Worm (Caenorhabditis elegans) whole organism, late embryonic: ENCODE measurements around the gene str-263.
A peak's percentile ranks its signal among the peaks of the same experiment; 100 is the strongest.
"Not testable (repeated sequence)": the region's sequence is repeated elsewhere in the genome, so short reads cannot be mapped to it uniquely, and the experiment has no call there.

Source experiments
- F13H6.1 ChIP-seq: sonication (generic microtip); optimal IDR thresholded peaks from 2 replicates; lab custom pipeline; 2016; ENCODE audit warnings: missing genetic modification characterization, missing compliant biosample characterization
- T23F11.4 ChIP-seq: fragments of 200-800 bp; sonication (Bioruptor generic); optimal IDR thresholded peaks from 2 replicates; lab custom pipeline; 2018; ENCODE audit warnings: mild to moderate bottlenecking, missing genetic modification characterization, missing compliant biosample characterization
- Y22D7AL.16 ChIP-seq: sonication (generic microtip); optimal IDR thresholded peaks from 2 replicates; lab custom pipeline; 2016; ENCODE audit warnings: missing genetic modification characterization, missing compliant biosample characterization
- ama-1 ChIP-seq: fragments of 150-350 bp; optimal IDR thresholded peaks from 2 replicates; lab custom pipeline; 2014
- ceh-14 ChIP-seq: sonication (generic microtip); optimal IDR thresholded peaks from 2 replicates; lab custom pipeline; 2016; ENCODE audit warnings: missing genotype, missing genetic modification characterization, missing compliant biosample characterization
- ceh-31 ChIP-seq: sonication (generic microtip); optimal IDR thresholded peaks from 2 replicates; lab custom pipeline; 2016; ENCODE audit warnings: missing genetic modification characterization, missing compliant biosample characterization
- ceh-34 ChIP-seq: sonication (generic microtip); optimal IDR thresholded peaks from 2 replicates; lab custom pipeline; 2016; ENCODE audit warnings: mild to moderate bottlenecking, missing genetic modification characterization, missing compliant biosample characterization
- ceh-45 ChIP-seq: fragments of 200-800 bp; sonication (Bioruptor generic); IDR thresholded peaks from 2 replicates; pipeline ENCODE4 v1.3.6; 2022; ENCODE audit warnings: missing genetic modification reagents, missing genetic modification characterization, missing compliant biosample characterization
- ceh-6 ChIP-seq: fragments of 200-800 bp; sonication (Bioruptor generic); optimal IDR thresholded peaks from 2 replicates; lab custom pipeline; 2018; ENCODE audit warnings: mild to moderate bottlenecking, missing genetic modification characterization, missing compliant biosample characterization
- ceh-9 ChIP-seq: sonication (generic microtip); optimal IDR thresholded peaks from 2 replicates; lab custom pipeline; 2016; ENCODE audit warnings: mild to moderate bottlenecking, missing genetic modification characterization, inconsistent platforms, missing compliant biosample characterization
- che-1 ChIP-seq: sonication (generic microtip); optimal IDR thresholded peaks from 2 replicates; lab custom pipeline; 2016; ENCODE audit warnings: mild to moderate bottlenecking, missing genetic modification characterization, missing compliant biosample characterization
- dve-1 ChIP-seq: sonication (generic microtip); optimal IDR thresholded peaks from 2 replicates; lab custom pipeline; 2017; ENCODE audit warnings: antibody characterized with exemption, mild to moderate bottlenecking, missing genetic modification characterization, missing compliant biosample characterization
- elt-2 ChIP-seq: sonication (generic microtip); optimal IDR thresholded peaks from 2 replicates; lab custom pipeline; 2016; ENCODE audit warnings: missing genetic modification reagents, missing genetic modification characterization, missing compliant biosample characterization
- fkh-10 ChIP-seq: fragments of 150-350 bp; optimal IDR thresholded peaks from 2 replicates; lab custom pipeline; 2014; ENCODE audit warnings: missing biosample characterization, missing genetic modification reagents, missing genetic modification characterization
- hlh-6 ChIP-seq: sonication (generic microtip); optimal IDR thresholded peaks from 2 replicates; lab custom pipeline; 2016; ENCODE audit warnings: missing genotype, missing genetic modification characterization, missing compliant biosample characterization
- hlh-8 ChIP-seq: sonication (generic microtip); optimal IDR thresholded peaks from 2 replicates; lab custom pipeline; 2016; ENCODE audit warnings: missing genotype, missing genetic modification characterization, missing compliant biosample characterization
- nfya-1 ChIP-seq: sonication (generic microtip); optimal IDR thresholded peaks from 2 replicates; lab custom pipeline; 2017; ENCODE audit warnings: missing genetic modification characterization, mild to moderate bottlenecking, missing compliant biosample characterization, antibody characterized with exemption, moderate library complexity
- pax-1 ChIP-seq: fragments of 150-350 bp; optimal IDR thresholded peaks from 2 replicates; lab custom pipeline; 2014; ENCODE audit warnings: missing biosample characterization, missing genetic modification characterization
- pqm-1 ChIP-seq: sonication (generic microtip); optimal IDR thresholded peaks from 2 replicates; lab custom pipeline; 2016; ENCODE audit warnings: missing genetic modification characterization, missing compliant biosample characterization
- ref-2 ChIP-seq: sonication (generic microtip); optimal IDR thresholded peaks from 2 replicates; lab custom pipeline; 2016; ENCODE audit warnings: missing genetic modification characterization, missing compliant biosample characterization
- rnt-1 ChIP-seq: sonication (generic microtip); optimal IDR thresholded peaks from 2 replicates; lab custom pipeline; 2016; ENCODE audit warnings: missing genetic modification characterization, missing compliant biosample characterization
- tbx-7 ChIP-seq: sonication (generic microtip); optimal IDR thresholded peaks from 2 replicates; lab custom pipeline; 2016; ENCODE audit warnings: missing genotype, missing genetic modification characterization, missing compliant biosample characterization
- unc-42 ChIP-seq: sonication (generic microtip); optimal IDR thresholded peaks from 2 replicates; lab custom pipeline; 2016; ENCODE audit warnings: missing genotype, missing genetic modification characterization, missing compliant biosample characterization
- unc-86 ChIP-seq: sonication (generic microtip); optimal IDR thresholded peaks from 2 replicates; lab custom pipeline; 2016; ENCODE audit warnings: missing genetic modification characterization, missing compliant biosample characterization
- zip-5 ChIP-seq: sonication (generic microtip); optimal IDR thresholded peaks from 2 replicates; lab custom pipeline; 2016; ENCODE audit warnings: missing genetic modification characterization, missing compliant biosample characterization

Gene str-263

DNA sequence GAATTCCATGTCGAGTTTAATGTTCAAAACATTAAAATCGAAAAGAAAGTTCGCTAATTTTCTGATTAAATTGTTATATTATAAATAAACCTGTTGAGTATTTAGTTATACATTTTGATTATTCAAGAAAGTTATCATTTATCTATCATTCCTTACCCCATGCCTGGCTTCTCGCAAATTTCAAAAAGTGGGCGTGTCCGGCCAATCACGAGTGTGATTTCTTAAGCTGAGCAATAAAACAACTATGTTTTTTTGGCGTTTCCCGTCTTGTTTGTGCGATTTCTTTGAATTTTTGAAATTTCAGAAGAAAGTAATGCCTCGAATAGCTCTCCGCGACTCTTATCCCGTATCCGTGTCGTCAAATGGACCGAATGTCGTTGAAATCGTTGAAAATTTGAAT lies 40.4 kb upstream of the str-263 start, which contains the start of gene fbxa-94:
Gene fbxa-94 (plus strand): TSS at position 301 of the 400 bp plus-strand sequence.
- no peak for TF ChIP-seq ama-1
- TF ChIP-seq ceh-31 (tag; lab: Kevin White, UChicago), result no peak
- no peak for TF ChIP-seq rnt-1 (tag; lab: Kevin White, UChicago)
- TF ChIP-seq unc-42 (tag; lab: Kevin White, UChicago), result no peak
- TF ChIP-seq nfya-1 (tag; lab: Kevin White, UChicago), result peak; percentile 6
- TF ChIP-seq, all 69 proteins: peak for 1

DNA sequence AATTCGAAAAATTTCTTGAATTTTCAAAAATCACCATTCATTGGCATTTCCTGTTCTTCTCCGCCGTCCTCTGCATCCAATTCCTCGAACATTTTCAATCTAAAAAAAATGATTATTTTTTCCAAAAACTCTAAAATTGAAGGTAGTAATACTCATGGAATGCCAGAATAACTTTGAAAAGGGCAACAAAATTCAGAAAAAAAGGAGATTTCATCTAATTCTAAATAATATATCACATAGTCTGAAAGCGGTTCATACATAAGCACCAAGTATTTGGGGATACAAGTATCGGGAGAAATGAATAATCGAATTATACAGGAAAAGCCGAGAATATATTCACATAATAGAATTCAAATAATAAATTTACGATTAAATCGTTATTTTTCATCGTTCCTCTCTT lies 37.7 kb upstream of the str-263 start, which contains the start of gene mdt-28:
Gene mdt-28 (minus strand): TSS at position 101 of the 400 bp plus-strand sequence.
- TF ChIP-seq ceh-9 (tag; lab: Kevin White, UChicago) (no peak), F13H6.1 (tag; lab: Kevin White, UChicago) (no peak), fkh-10 (GFP tag; lab: Kevin White, UChicago) (no peak), ceh-6 (GFP tag; lab: Kevin White, UChicago) (no peak), ref-2 (tag; lab: Kevin White, UChicago) (no peak), ceh-14 (tag; lab: Kevin White, UChicago) (no peak), unc-42 (tag; lab: Kevin White, UChicago) (no peak)

DNA sequence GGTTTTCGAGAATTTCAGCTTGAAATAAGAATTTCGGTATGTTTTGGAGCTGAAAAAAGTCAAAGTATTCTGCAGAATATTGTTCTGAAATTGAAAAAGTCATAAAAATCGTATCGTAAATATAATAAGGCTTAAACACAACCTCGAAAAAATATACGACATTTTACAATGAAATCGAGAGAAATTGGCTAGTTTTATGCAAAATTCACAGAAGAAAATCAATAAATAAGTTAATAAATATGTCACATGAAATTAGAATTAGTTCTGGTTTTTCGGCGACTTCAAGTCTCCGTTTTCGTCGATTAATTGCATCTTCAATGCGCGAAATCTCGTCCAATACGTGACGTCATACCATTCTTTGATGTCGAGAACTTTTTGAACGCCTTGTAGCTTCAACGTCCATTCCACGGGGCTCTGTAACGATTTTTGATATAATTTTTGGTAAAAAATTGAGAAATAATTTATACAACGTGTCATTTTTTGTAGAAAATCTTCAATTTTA lies 35.5 kb upstream of the str-263 start, which contains the start of gene atx-3:
Gene atx-3 (minus strand): TSS at position 51 of the 502 bp plus-strand sequence.
- TF ChIP-seq hlh-6 (no peak), tbx-7 (tag; lab: Kevin White, UChicago) (no peak), Y22D7AL.16 (tag; lab: Kevin White, UChicago) (no peak), ama-1 (no peak), pax-1 (tag; lab: Kevin White, UChicago) (no peak), elt-2 (no peak), T23F11.4 (GFP tag; lab: Kevin White, UChicago) (no peak), unc-86 (tag; lab: Kevin White, UChicago) (no peak), che-1 (tag; lab: Kevin White, UChicago) (no peak), zip-5 (tag; lab: Kevin White, UChicago) (no peak), ceh-31 (tag; lab: Kevin White, UChicago) (no peak), ref-2 (tag; lab: Kevin White, UChicago) (no peak), ceh-45 (GFP tag; lab: Robert Waterston, UW) (no peak)
- TF ChIP-seq, all 69 proteins: peak for 0

ce11 chrV:15578386-15578785 lies 34.6 kb upstream of the str-263 start, which contains the start of gene F28F8.9:
F28F8.9 (minus strand) TSS chrV:15578673.
- TF ChIP-seq nfya-1 (tag; lab: Kevin White, UChicago) (peak; percentile 31), dve-1 (no peak)
- TF ChIP-seq, all 69 proteins: peak for 1

DNA sequence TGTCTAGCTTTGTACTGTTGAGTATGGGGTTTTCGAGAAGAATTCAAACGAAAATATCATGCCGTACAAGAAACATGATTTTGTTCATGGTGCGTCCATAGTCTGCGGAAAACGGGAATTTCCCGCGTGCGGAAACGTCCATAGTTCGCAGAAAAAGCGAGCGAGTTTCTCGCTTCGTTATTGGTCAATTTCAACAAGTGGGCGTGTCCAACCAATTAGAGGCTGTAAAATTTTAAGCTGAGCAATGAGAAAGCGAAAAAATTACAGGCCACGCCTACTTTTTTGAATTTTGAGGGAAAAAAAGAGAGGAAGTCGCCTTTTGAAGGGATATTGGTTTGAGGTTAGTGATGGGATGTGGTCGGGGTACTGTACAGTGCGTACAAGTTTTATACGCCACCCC lies 31.5 kb upstream of the str-263 start:
- TF ChIP-seq nfya-1 (tag; lab: Kevin White, UChicago), result peak; percentile 30
- TF ChIP-seq, all 69 proteins: peak for 1; not testable (repeated sequence) for 68

ce11 chrV:15590183-15590667 lies 22.8 kb upstream of the str-263 start, which contains the start of gene F28F8.7:
F28F8.7 (minus strand) TSS chrV:15590617.
- TF ChIP-seq ref-2 (tag; lab: Kevin White, UChicago), result peak; percentile 29
- TF ChIP-seq, all 69 proteins: peak for 1; not testable (repeated sequence) for 68

DNA sequence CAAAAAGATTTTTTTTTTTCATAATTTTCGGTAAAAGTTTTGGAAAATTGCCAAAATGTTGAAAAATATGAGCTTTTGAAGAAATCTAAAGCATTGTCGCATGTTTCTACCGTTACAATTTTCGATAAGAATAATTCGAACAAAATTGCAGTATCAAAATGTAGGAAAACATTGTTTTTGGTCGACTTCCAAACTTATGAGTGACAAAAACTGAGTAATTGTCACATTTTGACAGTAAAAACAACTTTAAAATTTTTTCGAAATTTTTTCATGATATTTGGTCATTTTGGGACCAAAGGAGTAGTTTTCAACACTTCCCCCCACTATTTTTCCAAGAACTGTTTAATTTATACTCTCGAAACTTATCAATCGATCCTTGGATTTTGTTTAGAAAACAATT lies 18.4 kb upstream of the str-263 start, which contains the start of gene fbxa-139:
Gene fbxa-139 (minus strand): TSS at position 101 of the 400 bp plus-strand sequence.
- TF ChIP-seq pqm-1 (tag; lab: Kevin White, UChicago) (no peak), fkh-10 (GFP tag; lab: Kevin White, UChicago) (no peak), hlh-8 (tag; lab: Kevin White, UChicago) (no peak)
- TF ChIP-seq, all 69 proteins: peak for 0

ce11 chrV:15599762-15600161 lies 13.2 kb upstream of the str-263 start, which contains the start of gene B0391.14:
B0391.14 (minus strand) TSS chrV:15599862.
- not testable (repeated sequence) for TF ChIP-seq T23F11.4 (GFP tag; lab: Kevin White, UChicago); ceh-34 (tag; lab: Kevin White, UChicago); ceh-9 (tag; lab: Kevin White, UChicago)
